Fruit fly (Drosophila melanogaster) whole organism, embryonic: ENCODE data around the gene Sys1.

Source experiments
- CG11456 ChIP-seq: fragments of 200-800 bp; sonication (Bioruptor generic); IDR thresholded peaks from 3 replicates; pipeline ENCODE4 v1.3.6; 2022; ENCODE audit warnings: missing biosample characterization, missing genetic modification characterization
- dan ChIP-seq: fragments of 200-800 bp; sonication (Bioruptor generic); IDR thresholded peaks from 2 replicates; pipeline ENCODE4 v1.3.6; 2022; ENCODE audit warnings: missing biosample characterization, missing genetic modification characterization

- no peak for TF ChIP-seq dan
- TF ChIP-seq CG11456, result no peak
Measured at dm6 chr3R:8701197-8701596, 48.6 kb downstream of the Sys1 start.
